Worm (Caenorhabditis elegans): ENCODE results near the gene blos-1.

DNA sequence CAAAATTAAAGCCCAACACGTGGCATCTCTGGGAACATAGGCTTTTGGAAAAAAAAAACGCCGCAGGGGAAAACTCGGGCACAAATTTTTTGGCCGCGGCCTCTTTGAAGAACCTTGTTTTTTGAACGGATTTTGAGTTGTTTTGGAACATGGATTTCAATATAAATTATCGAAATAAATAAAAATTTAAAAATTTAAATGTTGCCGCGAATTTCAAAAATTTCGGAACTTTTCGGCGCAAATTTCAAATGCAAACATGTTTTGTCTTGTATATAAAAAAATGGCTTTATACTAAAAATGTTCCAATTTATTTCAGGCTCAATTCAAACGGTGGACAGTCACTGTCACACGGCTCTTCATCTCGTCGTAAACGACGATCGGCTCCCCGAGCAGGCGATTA, 32.3 kb upstream of the blos-1 start:
- no peak for TF ChIP-seq jun-1 (tag; optimal IDR thresholded peaks at IDR 0.05)
- no peak for TF ChIP-seq nhr-12 (tag; optimal IDR thresholded peaks at IDR 0.05)
- no peak for TF ChIP-seq zag-1 (tag; optimal IDR thresholded peaks at IDR 0.05)
- no peak for TF ChIP-seq nhr-76 (tag; optimal IDR thresholded peaks at IDR 0.05)
- TF ChIP-seq ceh-63 (GFP tag; optimal IDR thresholded peaks at IDR 0.05): no peak
- no peak for TF ChIP-seq ama-1 (optimal IDR thresholded peaks at IDR 0.05)
- no peak for TF ChIP-seq nhr-47 (tag; optimal IDR thresholded peaks at IDR 0.05)
- no peak for TF ChIP-seq snu-23 (GFP tag; optimal IDR thresholded peaks at IDR 0.05)
- TF ChIP-seq nhr-77 (tag; optimal IDR thresholded peaks at IDR 0.05): no peak
- TF ChIP-seq C16A3.4 (tag; optimal IDR thresholded peaks at IDR 0.05): no peak
- no peak for TF ChIP-seq mdl-1 (tag; optimal IDR thresholded peaks at IDR 0.05)
- TF ChIP-seq lin-35 (GFP tag; optimal IDR thresholded peaks at IDR 0.05): no peak

All from whole organism, L1 larva.